Fruit fly (Drosophila melanogaster) whole organism, embryonic: ENCODE results near the gene CG42342.

Experiments used
- Atf3 ChIP-seq: fragments of 200-800 bp; sonication (Bioruptor generic); optimal IDR thresholded peaks from 3 replicates; lab custom pipeline; 2016; ENCODE audit warnings: missing biosample characterization, missing genetic modification characterization
- Atf6 ChIP-seq: fragments of 200-800 bp; sonication (Bioruptor generic); IDR thresholded peaks from 2 replicates; pipeline ENCODE4 v1.3.6; 2022; ENCODE audit warnings: missing biosample characterization, missing genetic modification characterization
- CG10979 ChIP-seq: fragments of 200-800 bp; sonication (Bioruptor generic); optimal IDR thresholded peaks from 2 replicates; lab custom pipeline; 2018; ENCODE audit warnings: missing biosample characterization, mild to moderate bottlenecking, missing genetic modification characterization, moderate library complexity
- CG11093 ChIP-seq: fragments of 200-800 bp; sonication (Bioruptor generic); IDR thresholded peaks from 3 replicates; pipeline ENCODE4 v1.3.6; 2022; ENCODE audit warnings: missing biosample characterization, missing genetic modification characterization
- CG11456 ChIP-seq: fragments of 200-800 bp; sonication (Bioruptor generic); IDR thresholded peaks from 3 replicates; pipeline ENCODE4 v1.3.6; 2022; ENCODE audit warnings: missing biosample characterization, missing genetic modification characterization
- CG12071 ChIP-seq: fragments of 200-800 bp; sonication (Bioruptor generic); optimal IDR thresholded peaks from 3 replicates; lab custom pipeline; 2018; ENCODE audit warnings: missing biosample characterization, mild to moderate bottlenecking, missing genetic modification characterization
- CG13123 ChIP-seq: fragments of 200-800 bp; sonication (Bioruptor generic); optimal IDR thresholded peaks from 2 replicates; lab custom pipeline; 2016; ENCODE audit warnings: missing biosample characterization, missing genetic modification characterization
- CG13424 ChIP-seq: fragments of 200-800 bp; sonication (Bioruptor generic); optimal IDR thresholded peaks from 2 replicates; lab custom pipeline; 2019; ENCODE audit warnings: missing biosample characterization, mild to moderate bottlenecking, missing genetic modification characterization, moderate library complexity
- CG17568 ChIP-seq: fragments of 200-800 bp; sonication (Bioruptor generic); optimal IDR thresholded peaks from 2 replicates; lab custom pipeline; 2018; ENCODE audit warnings: missing biosample characterization, mild to moderate bottlenecking, missing genetic modification characterization, moderate library complexity
- CG17612 ChIP-seq: fragments of 200-800 bp; sonication (Bioruptor generic); IDR thresholded peaks from 2 replicates; pipeline ENCODE4 v1.3.6; 2022; ENCODE audit warnings: missing biosample characterization, missing genetic modification characterization
- CG17829 ChIP-seq: fragments of 200-800 bp; optimal IDR thresholded peaks from 2 replicates; lab custom pipeline; 2019; ENCODE audit warnings: missing biosample characterization, mild to moderate bottlenecking, missing genetic modification characterization, moderate library complexity
- CG18262 ChIP-seq: fragments of 200-800 bp; optimal IDR thresholded peaks from 3 replicates; lab custom pipeline; 2019; ENCODE audit warnings: missing biosample characterization, mild to moderate bottlenecking, missing genetic modification characterization, moderate library complexity
- CG2202 ChIP-seq: fragments of 200-800 bp; sonication (Bioruptor generic); optimal IDR thresholded peaks from 2 replicates; lab custom pipeline; 2018; ENCODE audit warnings: missing biosample characterization, mild to moderate bottlenecking, missing genetic modification characterization
- CG31365 ChIP-seq: fragments of 200-800 bp; sonication (Bioruptor generic); optimal IDR thresholded peaks from 2 replicates; lab custom pipeline; 2018; ENCODE audit warnings: missing biosample characterization, mild to moderate bottlenecking, missing genetic modification characterization
- CG6254 ChIP-seq: fragments of 200-800 bp; sonication (Bioruptor generic); optimal IDR thresholded peaks from 3 replicates; lab custom pipeline; 2017; ENCODE audit warnings: mild to moderate bottlenecking, missing biosample characterization, missing genetic modification reagents, missing genetic modification characterization
- CG7271 ChIP-seq: fragments of 200-800 bp; sonication (Bioruptor generic); optimal IDR thresholded peaks from 2 replicates; lab custom pipeline; 2018; ENCODE audit warnings: missing biosample characterization, mild to moderate bottlenecking, missing genetic modification characterization, moderate library complexity
- CG7357 ChIP-seq: fragments of 200-800 bp; sonication (Bioruptor generic); IDR thresholded peaks from 3 replicates; pipeline ENCODE4 v1.3.6; 2022; ENCODE audit warnings: missing biosample characterization, missing genetic modification characterization
- CG8924 ChIP-seq: fragments of 200-800 bp; optimal IDR thresholded peaks from 3 replicates; lab custom pipeline; 2019; ENCODE audit warnings: missing biosample characterization, mild to moderate bottlenecking, missing genetic modification characterization, moderate library complexity
- CG9437 ChIP-seq: fragments of 200-800 bp; sonication (Bioruptor generic); optimal IDR thresholded peaks from 2 replicates; lab custom pipeline; 2018; ENCODE audit warnings: missing biosample characterization, mild to moderate bottlenecking, missing genetic modification characterization
- CG9932 ChIP-seq: fragments of 200-800 bp; sonication (Bioruptor generic); IDR thresholded peaks from 2 replicates; pipeline ENCODE4 v1.3.6; 2022; ENCODE audit warnings: missing biosample characterization, missing genetic modification characterization
- CkIIα-i1 ChIP-seq: fragments of 200-800 bp; sonication (Bioruptor generic); IDR thresholded peaks from 2 replicates; pipeline ENCODE4 v1.3.6; 2022; ENCODE audit warnings: missing biosample characterization, missing genetic modification characterization
- D ChIP-seq, 2 experiments: fragments of 200-800 bp in 1 of 2; fragments of >200 bp in 1 of 2; sonication (Bioruptor generic) in 1 of 2; optimal IDR thresholded peaks; 2 replicates in 1 of 2; 3 replicates in 1 of 2; lab custom pipeline; 2017; ENCODE audit warnings: mild to moderate bottlenecking in 1 of 2, missing biosample characterization in 1 of 2, missing genetic modification characterization in 1 of 2, missing genetic modification reagents in 1 of 2
- Dip3 ChIP-seq: fragments of 200-800 bp; sonication (Bioruptor generic); optimal IDR thresholded peaks from 3 replicates; lab custom pipeline; 2016; ENCODE audit warnings: missing biosample characterization, missing genetic modification characterization
- Drgx ChIP-seq: fragments of 200-800 bp; sonication (Bioruptor generic); IDR thresholded peaks from 2 replicates; pipeline ENCODE4 v1.3.6; 2022; ENCODE audit warnings: missing biosample characterization, missing genetic modification characterization
- Ets97D ChIP-seq: fragments of 200-800 bp; sonication (Bioruptor generic); optimal IDR thresholded peaks from 3 replicates; lab custom pipeline; 2016; ENCODE audit warnings: missing biosample characterization, missing genetic modification characterization
- Fer3 ChIP-seq: fragments of 200-800 bp; sonication (Bioruptor generic); optimal IDR thresholded peaks from 2 replicates; lab custom pipeline; 2018; ENCODE audit warnings: missing biosample characterization, mild to moderate bottlenecking, missing genetic modification characterization, moderate library complexity
- Gug ChIP-seq: fragments of 200-800 bp; sonication (Bioruptor generic); IDR thresholded peaks from 4 replicates; pipeline ENCODE4 v1.3.6; 2022; ENCODE audit warnings: missing biosample characterization, missing genetic modification characterization
- MESR4 ChIP-seq: fragments of 200-800 bp; sonication (Bioruptor generic); optimal IDR thresholded peaks from 2 replicates; lab custom pipeline; 2018; ENCODE audit warnings: missing biosample characterization, mild to moderate bottlenecking, missing genetic modification characterization, moderate library complexity
- Max ChIP-seq: fragments of 200-800 bp; sonication (Bioruptor generic); optimal IDR thresholded peaks from 2 replicates; lab custom pipeline; 2016; ENCODE audit warnings: missing biosample characterization, mild to moderate bottlenecking, missing genetic modification characterization
- Ravus ChIP-seq: fragments of 200-800 bp; sonication (Bioruptor generic); IDR thresholded peaks from 2 replicates; pipeline ENCODE4 v1.3.6; 2022; ENCODE audit warnings: missing biosample characterization, missing genetic modification characterization
- Spps ChIP-seq: fragments of 200-800 bp; sonication (Bioruptor generic); optimal IDR thresholded peaks from 2 replicates; lab custom pipeline; 2018; ENCODE audit warnings: missing biosample characterization, mild to moderate bottlenecking, missing genetic modification characterization
- Sry-β ChIP-seq: fragments of 200-800 bp; sonication (Bioruptor generic); optimal IDR thresholded peaks from 2 replicates; lab custom pipeline; 2018; ENCODE audit warnings: missing biosample characterization, mild to moderate bottlenecking, missing genetic modification characterization, moderate library complexity
- Tbp ChIP-seq: fragments of >200 bp; optimal IDR thresholded peaks from 2 replicates; lab custom pipeline; 2018; ENCODE audit warnings: missing biosample characterization, missing genetic modification characterization
- bigmax ChIP-seq: fragments of 200-800 bp; sonication (Bioruptor generic); optimal IDR thresholded peaks from 2 replicates; lab custom pipeline; 2018; ENCODE audit warnings: missing biosample characterization, mild to moderate bottlenecking, missing genetic modification characterization
- btn ChIP-seq: fragments of 200-800 bp; sonication (Bioruptor generic); optimal IDR thresholded peaks from 2 replicates; lab custom pipeline; 2016; ENCODE audit warnings: missing biosample characterization, missing genetic modification characterization
- chm ChIP-seq: fragments of 200-800 bp; sonication (Bioruptor generic); IDR thresholded peaks from 2 replicates; pipeline ENCODE4 v1.3.6; 2022; ENCODE audit warnings: missing biosample characterization, missing genetic modification characterization
- dmrt11E ChIP-seq: fragments of 200-800 bp; sonication (Bioruptor generic); optimal IDR thresholded peaks from 3 replicates; lab custom pipeline; 2018; ENCODE audit warnings: missing biosample characterization, mild to moderate bottlenecking, missing genetic modification characterization, moderate library complexity
- dmrt99B ChIP-seq: fragments of 200-800 bp; sonication (Bioruptor generic); optimal IDR thresholded peaks from 2 replicates; lab custom pipeline; 2018; ENCODE audit warnings: missing biosample characterization, mild to moderate bottlenecking, missing genetic modification characterization, moderate library complexity
- fd102C ChIP-seq: fragments of 200-800 bp; sonication (Bioruptor generic); optimal IDR thresholded peaks from 2 replicates; lab custom pipeline; 2018; ENCODE audit warnings: missing biosample characterization, mild to moderate bottlenecking, missing genetic modification characterization, moderate library complexity
- fru ChIP-seq: fragments of >200 bp; optimal IDR thresholded peaks from 2 replicates; lab custom pipeline; 2017
- inv ChIP-seq: fragments of 200-800 bp; sonication (Bioruptor generic); IDR thresholded peaks from 2 replicates; pipeline ENCODE4 v1.3.6; 2022; ENCODE audit warnings: missing biosample characterization, missing genetic modification characterization; ENCODE audit not compliant: partially characterized antibody
- lilli ChIP-seq: fragments of 200-800 bp; sonication (Bioruptor generic); optimal IDR thresholded peaks from 3 replicates; lab custom pipeline; 2016; ENCODE audit warnings: missing biosample characterization, missing genetic modification characterization
- nau ChIP-seq: fragments of 200-800 bp; sonication (Bioruptor generic); optimal IDR thresholded peaks from 3 replicates; lab custom pipeline; 2017; ENCODE audit warnings: missing biosample characterization, mild to moderate bottlenecking, missing genetic modification characterization, missing genetic modification reagents
- pb ChIP-seq: fragments of 200-800 bp; sonication (Bioruptor generic); optimal IDR thresholded peaks from 3 replicates; lab custom pipeline; 2016; ENCODE audit warnings: missing biosample characterization, missing genetic modification characterization
- pros ChIP-seq: fragments of 200-800 bp; sonication (Bioruptor generic); optimal IDR thresholded peaks from 3 replicates; lab custom pipeline; 2019; ENCODE audit warnings: missing biosample characterization, mild to moderate bottlenecking, missing genetic modification characterization, moderate library complexity
- scrt ChIP-seq: fragments of 200-800 bp; sonication (Bioruptor generic); optimal IDR thresholded peaks from 2 replicates; lab custom pipeline; 2018; ENCODE audit warnings: missing biosample characterization, mild to moderate bottlenecking, missing genetic modification characterization, moderate library complexity
- shn ChIP-seq: fragments of 200-800 bp; sonication (Bioruptor generic); optimal IDR thresholded peaks from 3 replicates; lab custom pipeline; 2016; ENCODE audit warnings: missing biosample characterization, missing genetic modification characterization
- sna ChIP-seq: fragments of 200-800 bp; sonication (Bioruptor generic); IDR thresholded peaks from 2 replicates; pipeline ENCODE4 v1.3.6; 2022; ENCODE audit warnings: missing biosample characterization, missing genetic modification characterization; ENCODE audit not compliant: partially characterized antibody
- sr ChIP-seq: fragments of 200-800 bp; sonication (Bioruptor generic); IDR thresholded peaks from 3 replicates; pipeline ENCODE4 v1.3.6; 2022; ENCODE audit warnings: missing biosample characterization, missing genetic modification characterization
- ssp ChIP-seq: fragments of 200-800 bp; sonication (Bioruptor generic); IDR thresholded peaks from 2 replicates; pipeline ENCODE4 v1.3.6; 2022; ENCODE audit warnings: missing biosample characterization, missing genetic modification characterization
- vvl ChIP-seq: fragments of 200-800 bp; sonication (Bioruptor generic); IDR thresholded peaks from 2 replicates; pipeline ENCODE4 v1.3.6; 2022; ENCODE audit warnings: missing biosample characterization, missing genetic modification characterization

CG42342 gene

dm6 chr3R:16524178-16524577 is 21.6 kb downstream of the CG42342 start (continued):
- TF ChIP-seq sr (GFP tag; lab: Robert Waterston, UW), result peak; percentile 15; the same call in 1 of the 3 replicates
- TF ChIP-seq CG8924 (tag; lab: Kevin White, UChicago), result peak; percentile 45
- no peak; the same call in 3 of the 4 replicates for TF ChIP-seq Gug (GFP tag; lab: Robert Waterston, UW)
- TF ChIP-seq vvl (GFP tag; lab: Robert Waterston, UW), result peak; percentile 90
- TF ChIP-seq sna (GFP tag; lab: Robert Waterston, UW), result no peak
- peak; percentile 40 for TF ChIP-seq Max (GFP tag; lab: Kevin White, UChicago)
- no peak for TF ChIP-seq shn (GFP tag; lab: Kevin White, UChicago)
- TF ChIP-seq Ets97D (GFP tag; lab: Kevin White, UChicago), result no peak
- TF ChIP-seq fd102C (GFP tag; lab: Kevin White, UChicago), result no peak
- TF ChIP-seq Atf6 (GFP tag; lab: Robert Waterston, UW), result no peak
- peak; percentile 53 for TF ChIP-seq scrt (GFP tag; lab: Kevin White, UChicago)
- TF ChIP-seq nau (GFP tag; lab: Kevin White, UChicago), result peak; percentile 36
- no peak for TF ChIP-seq Sry-β (GFP tag; lab: Kevin White, UChicago)
- TF ChIP-seq Tbp (GFP tag; lab: Kevin White, UChicago), result no peak
- TF ChIP-seq CG7357 (GFP tag; lab: Robert Waterston, UW), result peak; percentile 12; the same call in 1 of the 3 replicates
- TF ChIP-seq bigmax (GFP tag; lab: Kevin White, UChicago), result no peak
- peak; percentile 84 for TF ChIP-seq chm (GFP tag; lab: Robert Waterston, UW)
- no peak for TF ChIP-seq CG13123 (GFP tag; lab: Kevin White, UChicago)
- no peak for TF ChIP-seq CG17612 (GFP tag; lab: Robert Waterston, UW)
- TF ChIP-seq CG2202 (tag; lab: Kevin White, UChicago), result no peak
- no peak for TF ChIP-seq pb (GFP tag; lab: Kevin White, UChicago)
- TF ChIP-seq pros (GFP tag; lab: Kevin White, UChicago), result no peak
- TF ChIP-seq CkIIα-i1, result no peak
- TF ChIP-seq inv (GFP tag; lab: Robert Waterston, UW), result no peak
- no peak for TF ChIP-seq fru
- TF ChIP-seq CG11093, result peak; percentile 54; the same call in 1 of the 3 replicates
- peak; percentile 46 for TF ChIP-seq CG12071 (GFP tag; lab: Kevin White, UChicago)
- TF ChIP-seq CG13424 (tag; lab: Kevin White, UChicago), result peak; percentile 60
- TF ChIP-seq Drgx (GFP tag; lab: Robert Waterston, UW), result peak; percentile 75
- TF ChIP-seq lilli (GFP tag; lab: Kevin White, UChicago), result no peak
- peak; percentile 88 for TF ChIP-seq CG18262 (tag; lab: Kevin White, UChicago)
- TF ChIP-seq btn, result peak; percentile 48
- no peak for TF ChIP-seq Dip3
- TF ChIP-seq MESR4, result no peak
- TF ChIP-seq CG11456 (GFP tag; lab: Robert Waterston, UW), result no peak
- TF ChIP-seq dmrt99B, result peak; percentile 90
- no peak for TF ChIP-seq CG17568 (GFP tag; lab: Kevin White, UChicago)
- peak; percentile 14 for TF ChIP-seq Atf3 (GFP tag; lab: Kevin White, UChicago)
- TF ChIP-seq D (optimal IDR thresholded peaks at IDR 0.05; lab: Kevin White, UChicago), result no peak
- TF ChIP-seq D (GFP tag; optimal IDR thresholded peaks at IDR 0.05; lab: Kevin White, UChicago), result peak; percentile 65
- TF ChIP-seq CG10979 (tag; lab: Kevin White, UChicago), result peak; percentile 93
- peak; percentile 90 for TF ChIP-seq CG17829 (tag; lab: Kevin White, UChicago)
- TF ChIP-seq ssp (GFP tag; lab: Robert Waterston, UW), result peak; percentile 43; the same call in 1 of the 2 replicates
- peak; percentile 49 for TF ChIP-seq dmrt11E (tag; lab: Kevin White, UChicago)
- peak; percentile 80 for TF ChIP-seq CG6254 (GFP tag; lab: Kevin White, UChicago)
- no peak for TF ChIP-seq CG9932
- TF ChIP-seq CG7271 (tag; lab: Kevin White, UChicago), result no peak
- TF ChIP-seq Spps, result peak; percentile 96
- TF ChIP-seq CG31365, result no peak
- peak; percentile 60 for TF ChIP-seq Ravus
- TF ChIP-seq Fer3 (tag; lab: Kevin White, UChicago), result peak; percentile 70
- peak; percentile 12 for TF ChIP-seq CG9437
